Worm (Caenorhabditis elegans) whole organism, midembryonic: ENCODE data around the gene nhr-236.

Source experiments
- T22C8.4 ChIP-seq: fragments of 200-800 bp; sonication (Bioruptor generic); IDR thresholded peaks from 2 replicates; pipeline ENCODE4 v1.3.6; 2022; ENCODE audit warnings: missing genetic modification characterization, missing compliant biosample characterization
- cog-1 ChIP-seq: sonication (generic microtip); optimal IDR thresholded peaks from 2 replicates; lab custom pipeline; 2016; ENCODE audit warnings: missing genetic modification characterization, missing compliant biosample characterization
- flt-1 ChIP-seq: fragments of 200-800 bp; sonication (Bioruptor generic); IDR thresholded peaks from 2 replicates; pipeline ENCODE4 v1.3.6; 2022; ENCODE audit warnings: missing genetic modification characterization, missing compliant biosample characterization
- klf-2 ChIP-seq: fragments of 200-800 bp; sonication (Bioruptor generic); conservative IDR thresholded peaks from 2 replicates; pipeline ENCODE4 v1.3.6; 2022; ENCODE audit warnings: missing genetic modification reagents, missing genetic modification characterization, missing compliant biosample characterization
- med-1 ChIP-seq: sonication (generic microtip); optimal IDR thresholded peaks from 2 replicates; lab custom pipeline; 2017; ENCODE audit warnings: missing genetic modification characterization, mild to moderate bottlenecking, missing compliant biosample characterization, antibody characterized with exemption, missing genetic modification reagents; ENCODE audit not compliant: insufficient read depth
- ref-1 ChIP-seq: fragments of 200-800 bp; sonication (Bioruptor generic); conservative IDR thresholded peaks from 2 replicates; pipeline ENCODE4 v1.3.6; 2022; ENCODE audit warnings: missing genetic modification reagents, missing genetic modification characterization, missing compliant biosample characterization
- tab-1 ChIP-seq: fragments of 200-800 bp; sonication (Bioruptor generic); IDR thresholded peaks from 2 replicates; pipeline ENCODE4 v1.3.6; 2022; ENCODE audit warnings: missing genetic modification characterization, missing compliant biosample characterization
- ztf-23 ChIP-seq: fragments of 200-800 bp; sonication (Bioruptor generic); IDR thresholded peaks from 2 replicates; pipeline ENCODE4 v1.3.6; 2022; ENCODE audit warnings: missing genetic modification reagents, missing genetic modification characterization, missing compliant biosample characterization
- ztf-29 ChIP-seq: fragments of 200-800 bp; sonication (Bioruptor generic); IDR thresholded peaks from 2 replicates; pipeline ENCODE4 v1.3.6; 2022; ENCODE audit warnings: missing genetic modification reagents, missing genetic modification characterization, missing compliant biosample characterization

nhr-236 gene

DNA sequence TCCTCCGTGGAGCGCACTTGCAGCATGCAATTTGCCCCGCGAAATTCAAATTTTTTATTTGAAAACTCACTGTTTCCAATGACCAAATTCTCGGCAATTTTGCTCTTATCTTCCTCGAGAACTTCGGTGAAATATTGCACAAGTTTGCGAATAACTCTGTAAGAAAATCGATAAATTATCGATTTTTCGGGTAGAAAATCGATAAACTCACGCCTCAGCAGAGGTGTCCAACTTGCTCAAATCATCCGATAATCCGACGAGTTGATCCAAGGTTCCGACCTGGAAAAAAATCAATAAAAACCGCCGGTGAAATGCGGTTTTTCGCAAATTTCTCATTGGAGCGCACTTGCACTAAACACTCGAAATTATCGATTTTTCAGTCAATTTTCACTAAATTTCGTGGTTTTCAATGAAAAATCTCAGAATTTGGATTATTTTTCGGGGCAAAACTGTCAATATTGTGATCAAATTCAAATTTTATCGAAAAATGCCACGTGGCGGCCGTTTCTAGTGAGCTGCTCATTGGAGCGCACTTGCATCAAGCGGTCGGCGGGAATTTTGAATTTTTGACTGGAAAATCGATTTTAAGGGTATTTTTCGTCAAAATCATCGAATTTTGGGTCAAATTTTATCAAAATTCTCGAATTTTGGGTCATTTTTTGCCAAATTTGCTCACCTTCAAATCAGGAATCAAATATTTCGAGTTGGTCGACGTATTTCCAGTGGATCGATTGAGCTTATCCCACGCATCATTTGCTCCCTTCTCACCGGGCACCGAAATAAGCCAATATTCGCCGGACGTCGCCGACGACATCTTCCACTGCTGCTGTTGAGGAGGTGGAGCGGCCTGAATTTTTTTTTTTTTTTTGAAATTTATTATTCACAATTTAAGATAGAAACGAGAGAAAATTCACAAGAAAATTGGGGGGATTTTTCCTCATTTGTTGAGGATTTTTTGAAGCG, 15.4 kb downstream of the nhr-236 start, which contains the start of gene vha-11:
Gene vha-11 (minus strand): TSS at position 847 of the 963 bp plus-strand sequence.
- no peak for TF ChIP-seq flt-1
- TF ChIP-seq T22C8.4: peak; percentile 82

DNA sequence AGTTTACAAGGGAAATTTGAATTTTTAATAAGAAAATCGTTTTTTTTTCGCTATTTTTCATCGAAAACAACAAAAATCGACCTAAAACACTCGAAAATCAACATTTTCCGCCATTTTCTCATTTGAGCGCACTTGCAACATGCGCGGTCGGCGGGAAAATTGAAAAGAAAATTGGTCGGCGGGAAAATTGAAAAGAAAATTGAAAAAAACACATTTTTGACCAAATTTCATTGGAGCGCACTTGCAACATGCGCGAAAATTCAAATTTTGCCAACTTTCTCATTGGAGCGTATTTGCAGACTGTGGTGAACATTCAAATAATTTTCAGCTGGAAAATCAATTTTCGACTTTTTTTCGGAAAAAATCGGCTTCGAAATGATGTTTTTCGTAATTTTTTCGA, 17.9 kb downstream of the nhr-236 start:
- TF ChIP-seq T22C8.4 (no peak), klf-2 (GFP tag; lab: Robert Waterston, UW) (no peak), ref-1 (GFP tag; lab: Robert Waterston, UW) (no peak), tab-1 (GFP tag; lab: Robert Waterston, UW) (no peak), ztf-29 (GFP tag; lab: Robert Waterston, UW) (no peak), flt-1 (no peak), cog-1 (tag; lab: Kevin White, UChicago) (no peak), med-1 (no peak), ztf-23 (no peak)

DNA sequence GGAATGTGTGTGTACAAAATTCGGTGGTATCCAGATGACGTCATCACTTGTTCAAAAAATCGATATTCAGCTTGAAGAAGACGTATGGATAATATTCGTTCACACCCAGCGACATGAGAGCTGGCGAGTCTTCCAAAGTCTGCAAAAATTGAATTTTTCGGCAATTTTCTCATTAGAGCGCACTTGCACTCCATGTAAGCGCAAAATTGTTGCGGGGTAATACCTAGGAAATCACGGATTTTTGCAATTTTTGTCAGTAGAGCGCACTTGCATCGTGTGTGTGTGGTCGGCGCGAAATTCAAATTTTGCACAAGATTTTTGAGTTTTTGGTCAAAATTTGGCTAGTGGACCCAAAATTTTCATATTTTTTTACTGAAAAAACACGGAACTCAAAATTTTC, 21.2 kb downstream of the nhr-236 start:
- TF ChIP-seq ztf-23 (no peak), cog-1 (tag; lab: Kevin White, UChicago) (no peak)

DNA sequence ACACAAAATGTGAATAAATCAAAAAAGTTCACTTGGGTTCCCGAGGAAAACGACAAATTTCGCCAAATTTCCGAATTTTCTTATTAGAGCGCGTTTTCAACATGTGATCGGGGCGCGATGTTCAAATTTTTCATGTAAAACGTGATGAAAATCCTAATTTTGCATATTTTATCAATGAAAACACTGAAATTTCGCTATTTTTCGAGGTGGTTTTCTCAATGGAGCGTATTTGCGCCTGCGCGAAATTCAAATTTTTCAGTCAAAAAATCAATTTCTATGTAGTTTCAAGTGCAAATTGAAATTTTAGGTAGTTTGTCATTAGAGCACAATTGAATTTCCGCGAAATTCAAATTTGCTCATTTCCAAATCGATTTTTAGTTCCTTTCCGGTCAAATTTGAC, 22.1 kb downstream of the nhr-236 start:
- no peak for TF ChIP-seq ztf-23
- no peak for TF ChIP-seq klf-2 (GFP tag; lab: Robert Waterston, UW)
- no peak for TF ChIP-seq flt-1
- TF ChIP-seq cog-1 (tag; lab: Kevin White, UChicago): no peak
- TF ChIP-seq ref-1 (GFP tag; lab: Robert Waterston, UW): no peak
- no peak for TF ChIP-seq tab-1 (GFP tag; lab: Robert Waterston, UW)
- no peak for TF ChIP-seq T22C8.4
- no peak for TF ChIP-seq med-1
- TF ChIP-seq ztf-29 (GFP tag; lab: Robert Waterston, UW): no peak

DNA sequence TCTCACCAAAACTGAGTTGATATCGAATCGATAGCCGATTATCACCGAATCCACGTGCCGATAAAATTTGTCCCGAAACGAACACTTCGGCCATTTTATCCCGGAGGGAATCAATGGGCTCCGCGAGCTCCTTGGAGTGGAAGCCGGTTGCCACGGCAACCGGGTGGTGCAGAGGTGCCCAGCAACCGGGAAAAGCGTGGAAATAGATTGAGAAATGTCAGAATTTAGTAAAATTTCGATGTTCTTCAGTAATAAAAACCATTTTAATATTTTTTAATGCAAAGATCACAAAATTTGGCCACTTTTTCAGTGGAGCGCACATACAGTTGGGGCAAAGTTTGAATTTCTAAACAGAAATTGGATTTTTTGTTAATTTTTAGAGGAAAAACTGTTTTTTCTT, 23.0 kb downstream of the nhr-236 start, which contains the start of gene mksr-2:
Gene mksr-2 (minus strand): TSS at position 101 of the 400 bp plus-strand sequence.
- TF ChIP-seq cog-1 (tag; lab: Kevin White, UChicago): no peak
- TF ChIP-seq tab-1 (GFP tag; lab: Robert Waterston, UW): no peak
- no peak for TF ChIP-seq T22C8.4
- no peak for TF ChIP-seq ref-1 (GFP tag; lab: Robert Waterston, UW)

DNA sequence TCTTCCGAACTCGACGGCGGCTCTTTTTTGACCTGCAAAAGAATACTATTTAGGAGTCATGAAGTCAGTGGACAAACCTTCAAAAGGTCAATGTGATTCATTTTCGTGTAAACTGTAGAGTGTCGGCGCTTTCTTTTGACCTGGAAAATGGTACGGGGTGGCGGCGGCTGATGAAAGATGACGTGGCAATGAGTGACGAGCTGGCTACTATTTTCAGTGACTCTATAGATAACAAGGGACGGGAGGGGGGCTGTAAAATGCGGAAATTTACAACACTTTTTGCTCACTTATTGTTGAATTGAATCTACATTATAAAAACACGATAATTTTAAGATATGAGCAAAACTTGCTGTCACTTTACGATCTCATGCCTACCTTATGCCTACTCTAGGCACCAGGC, 29.3 kb downstream of the nhr-236 start, which contains the start of gene lin-1:
Gene lin-1 (minus strand): TSS at position 101 of the 400 bp plus-strand sequence.
- TF ChIP-seq med-1 (no peak), tab-1 (GFP tag; lab: Robert Waterston, UW) (no peak), cog-1 (tag; lab: Kevin White, UChicago) (no peak), flt-1 (no peak), ztf-29 (GFP tag; lab: Robert Waterston, UW) (no peak), T22C8.4 (no peak), klf-2 (GFP tag; lab: Robert Waterston, UW) (no peak)

DNA sequence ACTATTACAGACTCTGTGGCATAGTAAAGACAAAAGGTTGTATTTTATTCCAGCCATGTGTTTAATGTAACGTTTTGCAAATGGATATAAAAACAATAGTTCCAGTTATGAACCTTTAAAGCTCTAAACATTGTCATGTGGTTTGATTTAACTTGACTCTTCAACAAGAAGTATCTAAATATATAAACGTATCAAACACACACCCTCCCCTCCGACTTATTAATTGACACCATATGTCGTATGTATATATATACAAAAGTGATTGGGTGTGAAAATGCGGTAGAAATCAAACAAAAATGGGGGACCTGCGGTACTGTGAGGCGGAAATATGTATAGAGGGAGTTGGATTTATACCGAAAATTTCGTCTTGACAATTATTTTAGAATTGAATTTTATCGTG, 31.1 kb downstream of the nhr-236 start:
- TF ChIP-seq klf-2 (GFP tag; lab: Robert Waterston, UW): no peak
- TF ChIP-seq flt-1: no peak
- no peak for TF ChIP-seq med-1
- TF ChIP-seq ztf-29 (GFP tag; lab: Robert Waterston, UW): no peak
- TF ChIP-seq ref-1 (GFP tag; lab: Robert Waterston, UW): no peak
- no peak for TF ChIP-seq tab-1 (GFP tag; lab: Robert Waterston, UW)
- no peak for TF ChIP-seq ztf-23

DNA sequence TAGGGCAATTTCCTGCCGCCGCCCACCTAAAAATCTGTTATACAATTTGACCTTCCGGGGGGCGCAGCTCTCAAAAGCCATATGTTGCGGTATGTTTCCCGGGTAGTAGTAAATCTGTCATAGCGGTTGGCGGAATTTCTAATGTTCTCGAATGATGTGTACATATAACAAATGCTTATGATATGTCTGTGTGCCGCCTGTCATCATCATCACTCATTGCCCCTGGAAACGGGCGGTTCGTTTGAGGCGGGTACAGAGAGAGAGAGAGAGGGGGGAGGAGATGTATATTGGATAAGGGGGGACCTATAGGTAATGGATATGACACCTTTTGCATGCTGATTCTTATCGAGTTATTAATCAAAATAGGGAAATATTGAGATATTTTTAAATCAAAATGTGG, 32.8 kb downstream of the nhr-236 start:
- TF ChIP-seq med-1 (no peak), tab-1 (GFP tag; lab: Robert Waterston, UW) (no peak), klf-2 (GFP tag; lab: Robert Waterston, UW) (no peak), ref-1 (GFP tag; lab: Robert Waterston, UW) (no peak), ztf-29 (GFP tag; lab: Robert Waterston, UW) (no peak)

DNA sequence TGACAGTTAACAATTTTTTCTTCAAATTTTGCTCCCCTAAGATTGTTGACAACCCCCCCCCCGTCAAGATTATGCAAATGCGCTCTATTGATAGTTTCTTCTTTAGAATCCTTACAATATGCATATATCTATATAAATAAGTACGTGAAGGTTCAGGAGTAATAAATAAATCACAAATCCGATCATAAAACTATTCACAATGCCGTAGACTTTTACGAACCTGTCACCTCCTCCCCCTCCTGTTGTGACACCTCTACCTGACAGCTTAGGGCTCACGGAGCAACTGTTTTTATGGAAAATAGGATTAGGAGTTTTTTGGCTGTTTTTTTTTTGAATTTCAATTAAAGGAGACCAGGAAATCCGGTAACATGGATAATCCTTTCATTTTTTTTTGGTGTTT, 37.3 kb downstream of the nhr-236 start:
- no peak for TF ChIP-seq ref-1 (GFP tag; lab: Robert Waterston, UW)
- no peak for TF ChIP-seq T22C8.4
- TF ChIP-seq ztf-29 (GFP tag; lab: Robert Waterston, UW): no peak

DNA sequence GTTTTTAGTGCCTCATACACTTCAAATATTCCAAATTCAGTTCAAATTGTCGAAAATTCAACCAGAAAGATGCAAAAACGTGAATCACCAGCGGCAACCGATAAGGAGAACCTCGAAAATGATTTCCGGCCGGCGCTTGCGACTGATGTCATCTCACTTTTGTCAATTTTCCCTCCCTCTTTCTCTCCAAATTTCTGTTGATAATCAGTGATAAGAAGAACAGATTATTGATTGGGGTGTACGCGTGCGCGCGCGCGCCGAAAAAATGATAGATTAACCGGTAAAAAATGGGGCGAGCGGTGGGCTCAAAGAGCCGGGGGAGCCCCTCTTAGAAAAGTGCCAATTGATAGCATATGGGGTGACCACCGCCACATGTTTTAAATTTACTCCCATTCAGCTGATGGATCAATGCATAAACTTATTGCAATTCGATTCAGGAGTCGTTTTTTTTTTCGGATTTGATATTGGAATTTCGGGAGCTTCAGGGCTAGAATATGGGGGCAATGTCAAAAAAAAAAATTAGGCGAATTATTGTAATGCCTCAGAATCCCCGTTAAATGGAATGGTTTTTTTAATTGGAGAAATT, 44.9 kb downstream of the nhr-236 start:
- TF ChIP-seq flt-1 (no peak), klf-2 (GFP tag; lab: Robert Waterston, UW) (no peak), ztf-23 (no peak), ref-1 (GFP tag; lab: Robert Waterston, UW) (no peak), med-1 (no peak), T22C8.4 (no peak), tab-1 (GFP tag; lab: Robert Waterston, UW) (no peak), ztf-29 (GFP tag; lab: Robert Waterston, UW) (no peak), cog-1 (tag; lab: Kevin White, UChicago) (no peak)
